Fruit fly (Drosophila melanogaster): ENCODE data around the gene Tmc.

dm6 chr3L:9598688-9599087, 1.1 kb downstream of the Tmc start, which contains the start of gene CG3222:
- TF ChIP-seq Myc (optimal IDR thresholded peaks at IDR 0.05) (no peak), ttk (optimal IDR thresholded peaks at IDR 0.05) (no peak), insv (optimal IDR thresholded peaks at IDR 0.05) (no peak), psq (optimal IDR thresholded peaks at IDR 0.05) (no peak)

Measured in Kc167 (cell line).